Worm (Caenorhabditis elegans): ENCODE results near the gene nhr-225.
"Not testable (repeated sequence)": the region's sequence is repeated elsewhere in the genome, so short reads cannot be mapped to it uniquely, and the experiment has no call there.

Gene nhr-225

ce11 chrV:2324260-2324659, 34.0 kb upstream of the nhr-225 start:
- TF ChIP-seq lin-40 (tag; optimal IDR thresholded peaks at IDR 0.05) (no peak), lir-1 (GFP tag; conservative IDR thresholded peaks at IDR 0.05) (no peak), nfyb-1 (GFP tag; IDR thresholded peaks at IDR 0.05) (no peak), nfya-2 (GFP tag; IDR thresholded peaks at IDR 0.05) (no peak), ztf-6 (GFP tag; IDR thresholded peaks at IDR 0.05) (no peak), nhr-80 (tag; optimal IDR thresholded peaks at IDR 0.05) (peak; percentile 85), zfh-2 (GFP tag; conservative IDR thresholded peaks at IDR 0.05) (no peak), attf-6 (GFP tag; IDR thresholded peaks at IDR 0.05) (no peak), madf-6 (GFP tag; IDR thresholded peaks at IDR 0.05) (no peak), B0019.2 (GFP tag; conservative IDR thresholded peaks at IDR 0.05) (no peak), dox-1 (GFP tag; IDR thresholded peaks at IDR 0.05) (0 out of 2 replicates have a peak, but pooled peaks have one; percentile 12), K12H6.12 (tag; optimal IDR thresholded peaks at IDR 0.05) (no peak)

DNA sequence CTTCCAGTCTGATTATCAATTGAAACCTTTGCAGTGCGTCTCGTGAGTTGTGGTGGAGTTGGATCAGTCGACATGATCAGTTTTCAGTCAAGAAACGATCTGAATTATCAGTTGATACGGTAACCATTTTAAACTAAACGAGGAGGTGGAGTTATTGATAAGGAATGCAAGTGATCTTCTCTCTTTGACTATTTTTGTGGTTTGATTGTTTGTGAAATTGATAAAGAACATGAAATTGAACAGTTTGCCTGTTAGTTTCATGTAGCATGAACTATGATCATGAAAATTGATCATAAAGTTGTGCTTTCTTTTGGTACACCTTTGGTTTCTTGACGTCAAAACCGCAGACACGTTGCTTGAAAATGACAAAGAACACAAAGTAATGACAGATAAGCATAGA, 32.2 kb upstream of the nhr-225 start, which contains the start of gene pud-1.2:
TSS of gene pud-1.2 (minus strand) at position 101 of the 400 bp plus-strand sequence.
- not testable (repeated sequence) for TF ChIP-seq nfya-1 (tag; optimal IDR thresholded peaks at IDR 0.05; ENCODE audit: borderline replicate concordance, insufficient read depth); sea-2 (GFP tag; IDR thresholded peaks at IDR 0.05); hrde-1 (tag; optimal IDR thresholded peaks at IDR 0.05; ENCODE audit: borderline replicate concordance)

ce11 chrV:2321001-2321400, 30.7 kb upstream of the nhr-225 start, which contains the start of gene Y19D10B.6:
TSS of gene Y19D10B.6 (minus strand) at chrV:2321101.
- not testable (repeated sequence) for TF ChIP-seq rec-8 (tag; optimal IDR thresholded peaks at IDR 0.05); hlh-26 (GFP tag; conservative IDR thresholded peaks at IDR 0.05); Y53F4B.3 (GFP tag; IDR thresholded peaks at IDR 0.05)

DNA sequence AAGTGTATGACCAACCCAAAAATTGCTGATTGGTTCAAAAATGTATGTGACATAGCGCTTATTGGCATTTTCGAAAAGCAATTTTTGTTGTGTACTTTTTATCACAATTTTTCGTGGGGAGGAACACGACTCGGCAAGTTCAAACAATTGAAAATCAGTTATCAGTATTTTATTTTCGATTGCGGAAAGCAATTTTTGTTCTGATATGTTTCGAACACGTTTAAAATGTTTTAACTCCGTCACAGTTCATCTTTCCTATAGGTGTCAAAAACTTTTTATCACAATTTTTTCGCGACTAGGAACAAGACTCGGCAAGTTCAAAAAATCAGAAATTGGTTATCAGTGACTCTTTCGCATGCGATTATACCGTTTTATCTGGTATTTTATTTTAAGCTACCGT, 18.0 kb upstream of the nhr-225 start:
- TF ChIP-seq rpc-1 (optimal IDR thresholded peaks at IDR 0.05) (no peak), rpc-1 (tag; optimal IDR thresholded peaks at IDR 0.05) (no peak), ama-1 (optimal IDR thresholded peaks at IDR 0.05) (no peak), ama-1 (GFP tag; optimal IDR thresholded peaks at IDR 0.05) (no peak), ceh-58 (GFP tag; IDR thresholded peaks at IDR 0.05) (no peak), ceh-100 (GFP tag; IDR thresholded peaks at IDR 0.05) (no peak), ztf-18 (tag; optimal IDR thresholded peaks at IDR 0.05) (no peak), let-526 (GFP tag; IDR thresholded peaks at IDR 0.05) (no peak), zfh-2 (GFP tag; conservative IDR thresholded peaks at IDR 0.05) (no peak), zim-3 (tag; optimal IDR thresholded peaks at IDR 0.05) (no peak), ztf-22 (GFP tag; optimal IDR thresholded peaks at IDR 0.05) (peak; percentile 65), nfya-2 (GFP tag; IDR thresholded peaks at IDR 0.05) (no peak), F49E8.2 (tag; optimal IDR thresholded peaks at IDR 0.05; ENCODE audit: insufficient read depth) (no peak), hlh-26 (GFP tag; conservative IDR thresholded peaks at IDR 0.05) (no peak), F37B4.10 (GFP tag; IDR thresholded peaks at IDR 0.05) (no peak), lin-26 (GFP tag; IDR thresholded peaks at IDR 0.05) (no peak), aptf-2 (GFP tag; conservative IDR thresholded peaks at IDR 0.05) (no peak), madf-6 (GFP tag; IDR thresholded peaks at IDR 0.05) (no peak), egl-44 (GFP tag; IDR thresholded peaks at IDR 0.05) (0 out of 2 replicates have a peak, but pooled peaks have one; percentile 36), madf-10 (tag; optimal IDR thresholded peaks at IDR 0.05) (peak; percentile 41), ccch-3 (GFP tag; optimal IDR thresholded peaks at IDR 0.05) (no peak), nhr-80 (tag; optimal IDR thresholded peaks at IDR 0.05) (peak; percentile 99), dpff-1 (tag; optimal IDR thresholded peaks at IDR 0.05) (no peak), F57C9.4 (tag; optimal IDR thresholded peaks at IDR 0.05) (no peak), hmg-20 (GFP tag; IDR thresholded peaks at IDR 0.05) (no peak), nfyb-1 (GFP tag; IDR thresholded peaks at IDR 0.05) (peak; percentile 72), hrde-1 (tag; optimal IDR thresholded peaks at IDR 0.05; ENCODE audit: borderline replicate concordance) (no peak), lin-54 (GFP tag; optimal IDR thresholded peaks at IDR 0.05) (no peak), T26A5.8 (tag; optimal IDR thresholded peaks at IDR 0.05) (no peak), tbp1 (GFP tag; optimal IDR thresholded peaks at IDR 0.05) (peak; percentile 43), let-607 (tag; optimal IDR thresholded peaks at IDR 0.05) (peak; percentile 70 to 82), nfya-1 (tag; optimal IDR thresholded peaks at IDR 0.05; ENCODE audit: borderline replicate concordance, insufficient read depth) (no peak), ekl-4 (GFP tag; IDR thresholded peaks at IDR 0.05) (no peak), sea-2 (GFP tag; IDR thresholded peaks at IDR 0.05) (no peak)
